Fruit fly (Drosophila melanogaster) Kc167 (cell line): Measurements from ENCODE around the gene CG13829.

Experiments
- Myc ChIP-seq: fragments of >200 bp; optimal IDR thresholded peaks from 2 replicates; lab custom pipeline; 2017; ENCODE audit warnings: missing external identifiers
- Sin3A ChIP-seq: fragments of >200 bp; optimal IDR thresholded peaks from 2 replicates; lab custom pipeline; 2018; ENCODE audit warnings: missing external identifiers
- h ChIP-seq: fragments of >200 bp; optimal IDR thresholded peaks from 3 replicates; lab custom pipeline; 2018; ENCODE audit warnings: missing external identifiers
- insv ChIP-seq: fragments of >200 bp; optimal IDR thresholded peaks from 3 replicates; lab custom pipeline; 2018; ENCODE audit warnings: missing external identifiers
- psq ChIP-seq: fragments of >200 bp; optimal IDR thresholded peaks from 2 replicates; lab custom pipeline; 2017; ENCODE audit warnings: missing external identifiers
- ttk ChIP-seq: sonication (Bioruptor generic); optimal IDR thresholded peaks from 2 replicates; lab custom pipeline; 2017; ENCODE audit warnings: missing external identifiers

CG13829 gene

DNA sequence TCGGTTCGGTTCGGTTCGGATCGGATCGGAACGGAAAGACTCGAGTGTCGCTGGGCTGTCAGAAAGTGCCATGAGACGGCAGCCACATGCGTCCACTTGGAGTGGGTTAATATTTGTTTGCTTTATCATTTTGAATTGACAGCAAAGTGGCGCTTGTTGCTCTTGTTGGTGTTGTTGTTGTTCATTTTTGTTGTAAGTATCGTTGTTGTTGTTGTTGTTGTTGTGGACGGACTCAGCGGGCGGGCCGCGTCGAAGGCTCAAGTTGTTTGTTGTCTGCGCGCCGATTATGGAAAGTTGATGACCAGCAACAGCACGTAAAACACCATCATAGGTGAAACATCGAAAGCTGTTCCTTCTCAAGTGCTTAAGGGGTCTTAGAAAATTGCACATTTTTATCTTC, 14.1 kb downstream of the CG13829 start:
- no peak for TF ChIP-seq Myc (lab: Kevin White, UChicago)
- no peak for TF ChIP-seq ttk (lab: Kevin White, UChicago)
- TF ChIP-seq Sin3A (lab: Kevin White, UChicago): no peak
- TF ChIP-seq psq (lab: Kevin White, UChicago): no peak
- no peak for TF ChIP-seq h
- TF ChIP-seq insv: no peak

DNA sequence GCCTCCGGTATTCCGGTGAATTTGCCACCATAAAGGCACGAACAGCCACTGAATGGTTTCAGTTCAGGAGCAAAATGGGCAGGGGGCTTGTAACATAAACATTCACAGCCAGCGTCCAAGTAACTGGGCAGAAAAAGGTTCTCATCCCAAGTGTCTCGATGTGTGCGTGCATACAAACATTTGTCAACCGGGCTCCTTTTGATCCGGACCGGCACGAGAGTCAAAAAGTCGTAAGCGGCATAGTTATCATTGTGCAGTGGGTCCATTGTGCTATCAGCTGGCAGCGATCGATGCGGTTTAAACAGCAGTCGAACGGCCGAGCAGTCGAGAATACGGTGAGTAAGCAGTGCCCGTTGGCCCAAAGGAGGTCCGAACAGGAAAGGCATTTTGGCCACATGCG, 15.5 kb downstream of the CG13829 start:
- TF ChIP-seq Myc (lab: Kevin White, UChicago) (no peak), ttk (lab: Kevin White, UChicago) (no peak), insv (no peak), psq (lab: Kevin White, UChicago) (no peak)

DNA sequence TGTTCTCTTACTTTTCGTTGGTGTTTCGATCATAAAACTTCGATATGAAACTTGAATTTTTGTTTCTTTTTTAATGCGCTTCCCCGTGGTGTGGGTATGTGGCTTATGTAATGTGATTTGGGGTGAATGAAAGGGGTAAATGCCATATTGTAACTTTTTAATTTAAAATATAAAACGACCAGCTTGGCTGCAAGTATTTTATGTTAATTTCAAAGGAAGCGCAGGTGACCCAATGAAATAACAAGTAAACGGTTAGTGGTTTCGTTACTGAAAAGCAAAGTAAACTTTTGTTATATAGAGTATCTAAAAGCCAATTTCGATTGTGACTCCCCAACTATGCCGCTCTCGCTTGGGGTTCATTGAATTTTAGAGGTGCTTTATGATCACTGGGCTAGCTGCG, 16.5 kb downstream of the CG13829 start:
- no peak for TF ChIP-seq Sin3A (lab: Kevin White, UChicago)
- TF ChIP-seq insv: no peak
- no peak for TF ChIP-seq ttk (lab: Kevin White, UChicago)
- no peak for TF ChIP-seq Myc (lab: Kevin White, UChicago)
- no peak for TF ChIP-seq h
- TF ChIP-seq psq (lab: Kevin White, UChicago): no peak

DNA sequence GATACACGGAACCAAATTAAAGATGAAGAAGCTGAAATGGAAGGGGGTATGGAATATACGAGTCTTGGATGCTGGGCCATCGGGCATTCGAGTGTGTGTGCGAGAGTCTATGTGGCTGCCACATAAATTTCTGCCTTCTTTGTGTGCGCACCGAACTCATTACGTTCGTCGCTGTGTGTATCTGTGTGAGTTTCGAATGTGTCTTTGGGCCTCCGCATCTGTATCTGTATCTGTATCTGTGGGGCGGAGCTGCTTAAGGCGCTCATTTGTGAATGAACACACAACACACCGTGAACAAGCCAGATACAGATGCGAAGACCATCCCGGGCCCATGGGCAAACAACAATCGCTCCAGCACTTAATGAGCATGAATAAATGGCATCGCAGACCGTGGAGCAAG, 17.7 kb downstream of the CG13829 start:
- TF ChIP-seq h: no peak
- TF ChIP-seq psq (lab: Kevin White, UChicago): no peak
- no peak for TF ChIP-seq Sin3A (lab: Kevin White, UChicago)
- no peak for TF ChIP-seq ttk (lab: Kevin White, UChicago)
- no peak for TF ChIP-seq Myc (lab: Kevin White, UChicago)
- no peak for TF ChIP-seq insv

DNA sequence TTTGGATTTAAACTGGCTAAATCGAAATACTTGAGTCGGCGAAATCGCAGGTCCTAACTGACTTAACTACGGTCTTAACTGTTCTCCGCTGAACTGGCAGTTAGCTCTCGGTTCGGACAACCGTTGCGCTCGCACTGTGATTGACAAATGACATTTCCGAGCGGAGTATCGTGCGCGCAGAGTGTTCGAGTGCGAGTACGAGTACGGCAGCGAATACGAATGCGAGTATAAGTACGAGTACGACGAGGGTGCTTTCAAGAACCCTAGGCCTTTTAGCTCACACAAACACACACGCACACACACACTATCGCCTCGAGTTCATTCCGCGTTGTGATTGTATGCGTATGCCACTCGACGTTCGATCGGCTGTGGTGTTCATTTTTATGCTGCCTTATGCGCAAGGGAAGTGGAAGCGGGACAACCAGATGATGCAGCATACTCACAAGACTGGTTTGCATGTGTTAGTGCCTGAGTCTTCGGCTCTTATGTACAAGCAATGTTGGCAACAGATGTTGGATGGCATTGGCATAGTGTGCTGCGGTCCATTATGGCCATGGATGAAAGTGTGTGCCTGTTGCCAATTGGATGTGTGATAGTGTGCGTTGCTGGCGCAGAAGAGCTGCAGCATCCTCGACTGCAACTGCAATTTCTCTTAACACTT, 19.3 kb downstream of the CG13829 start, which contains the start of gene hh:
Gene hh (minus strand): TSS at position 229 of the 661 bp plus-strand sequence.
- TF ChIP-seq psq (lab: Kevin White, UChicago) (no peak), insv (no peak), Myc (lab: Kevin White, UChicago) (no peak), ttk (lab: Kevin White, UChicago) (no peak), h (no peak), Sin3A (lab: Kevin White, UChicago) (no peak)

DNA sequence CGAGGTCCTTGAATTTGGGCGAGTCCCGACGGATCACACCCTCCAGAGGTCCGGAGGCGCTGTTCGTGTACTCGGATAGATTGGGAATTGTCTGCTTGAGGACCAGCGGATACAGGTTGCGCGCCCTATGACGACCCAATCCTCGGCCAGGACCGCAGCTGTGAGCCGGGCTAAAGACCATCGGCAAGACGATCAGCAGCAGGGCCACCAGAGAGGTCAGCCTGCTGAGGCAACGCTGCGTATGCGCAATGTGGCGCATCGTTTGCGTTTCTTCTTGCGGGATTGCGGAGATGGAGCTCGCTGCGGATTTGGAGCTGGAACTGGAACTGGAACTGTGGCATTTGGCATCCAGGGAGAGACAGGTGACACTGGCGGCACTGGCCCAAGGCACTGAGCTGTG, 20.0 kb downstream of the CG13829 start:
- TF ChIP-seq psq (lab: Kevin White, UChicago) (no peak), ttk (lab: Kevin White, UChicago) (no peak), Sin3A (lab: Kevin White, UChicago) (no peak), h (no peak), Myc (lab: Kevin White, UChicago) (no peak), insv (no peak)

DNA sequence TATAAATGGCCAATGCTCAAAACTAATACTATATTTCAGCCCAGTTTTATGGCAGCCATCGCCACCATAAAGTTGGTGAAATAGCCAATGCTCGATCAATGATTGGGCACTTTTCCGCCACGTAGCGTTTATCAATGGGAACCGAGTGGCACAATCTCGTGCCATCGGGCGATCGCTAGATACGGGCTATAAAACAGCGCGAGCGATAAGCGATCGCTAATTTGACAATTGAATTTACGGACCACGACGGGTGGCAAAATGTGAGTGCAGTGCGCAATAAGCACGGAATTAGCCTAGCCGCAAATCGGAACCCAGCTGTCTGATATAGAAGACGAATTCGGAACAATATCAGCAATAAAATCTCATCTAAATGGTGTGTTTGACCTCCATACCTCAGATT, 20.9 kb downstream of the CG13829 start:
- TF ChIP-seq insv: no peak
- TF ChIP-seq h: no peak
- TF ChIP-seq ttk (lab: Kevin White, UChicago): no peak
- TF ChIP-seq psq (lab: Kevin White, UChicago): no peak
- no peak for TF ChIP-seq Myc (lab: Kevin White, UChicago)
- no peak for TF ChIP-seq Sin3A (lab: Kevin White, UChicago)

DNA sequence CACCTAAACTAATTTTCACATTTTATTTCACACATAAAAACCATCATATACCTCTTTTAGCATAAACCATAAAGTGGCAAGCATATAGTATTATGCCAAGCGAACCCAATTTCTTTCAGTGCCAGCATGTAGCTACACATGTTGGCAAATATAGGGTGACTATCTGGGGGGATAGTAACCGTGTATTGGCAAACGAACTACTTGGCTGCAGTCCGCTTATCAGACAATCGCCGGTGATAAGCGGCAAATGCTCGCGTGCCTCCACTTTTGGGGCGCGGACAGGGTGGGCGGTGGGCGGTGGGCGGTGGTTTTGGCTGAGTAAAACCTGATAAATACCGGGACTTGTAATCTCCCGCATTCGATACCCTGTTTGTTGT, 21.5 kb downstream of the CG13829 start:
- TF ChIP-seq Myc (lab: Kevin White, UChicago) (no peak), h (no peak), psq (lab: Kevin White, UChicago) (no peak), ttk (lab: Kevin White, UChicago) (no peak), Sin3A (lab: Kevin White, UChicago) (no peak), insv (no peak)

DNA sequence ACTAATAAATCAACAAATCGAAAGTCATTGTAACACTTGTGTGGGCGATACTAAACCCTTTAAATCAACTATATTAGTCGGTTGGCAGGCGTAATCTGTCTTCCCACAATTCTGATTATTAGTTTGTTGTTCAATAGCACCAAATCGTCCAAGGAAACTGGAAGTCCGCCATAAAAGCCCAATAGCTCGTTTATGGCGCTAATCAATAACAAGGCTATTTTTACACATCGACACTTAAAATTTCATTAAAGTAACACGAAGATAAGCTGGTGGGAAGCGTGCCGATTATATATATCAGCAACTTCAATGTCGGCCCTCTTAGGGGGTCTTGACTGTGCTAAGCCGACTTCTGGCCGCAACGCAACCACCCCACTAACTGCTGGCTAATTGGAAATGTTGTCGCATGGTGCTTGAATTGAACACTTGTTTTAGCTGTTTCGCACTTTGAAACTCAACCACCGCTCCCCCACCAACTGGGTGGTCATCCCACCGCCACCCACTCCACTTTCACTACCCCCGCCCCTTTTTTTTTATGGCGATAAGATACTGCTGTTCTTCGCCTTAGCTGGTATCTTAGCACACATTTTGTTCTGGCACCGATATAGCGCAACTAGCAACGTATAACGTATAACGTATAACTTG, 22.0 kb downstream of the CG13829 start:
- no peak for TF ChIP-seq insv
- no peak for TF ChIP-seq Sin3A (lab: Kevin White, UChicago)
- TF ChIP-seq psq (lab: Kevin White, UChicago): no peak

DNA sequence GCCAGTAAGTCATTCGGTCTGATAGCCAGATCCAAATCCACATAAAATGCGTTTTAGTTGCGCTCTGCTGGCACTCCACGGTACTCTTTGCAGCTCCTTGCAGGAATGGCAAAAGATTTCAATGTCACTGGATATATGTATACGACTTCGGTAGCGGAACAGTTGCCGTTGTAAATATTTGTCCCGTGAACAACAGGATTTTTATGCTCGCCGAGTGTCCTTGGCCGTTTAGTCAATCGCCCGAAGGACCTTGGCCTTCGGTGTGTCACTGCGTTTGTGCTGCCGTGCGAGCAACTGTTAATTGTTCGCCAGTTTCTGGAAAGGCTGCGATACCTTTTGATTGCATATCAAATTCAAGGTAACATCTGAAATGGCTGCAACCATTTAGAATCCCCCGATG, 22.7 kb downstream of the CG13829 start:
- no peak for TF ChIP-seq Myc (lab: Kevin White, UChicago)
- no peak for TF ChIP-seq h
- no peak for TF ChIP-seq Sin3A (lab: Kevin White, UChicago)
- TF ChIP-seq psq (lab: Kevin White, UChicago): no peak
- TF ChIP-seq ttk (lab: Kevin White, UChicago): no peak
- TF ChIP-seq insv: no peak

DNA sequence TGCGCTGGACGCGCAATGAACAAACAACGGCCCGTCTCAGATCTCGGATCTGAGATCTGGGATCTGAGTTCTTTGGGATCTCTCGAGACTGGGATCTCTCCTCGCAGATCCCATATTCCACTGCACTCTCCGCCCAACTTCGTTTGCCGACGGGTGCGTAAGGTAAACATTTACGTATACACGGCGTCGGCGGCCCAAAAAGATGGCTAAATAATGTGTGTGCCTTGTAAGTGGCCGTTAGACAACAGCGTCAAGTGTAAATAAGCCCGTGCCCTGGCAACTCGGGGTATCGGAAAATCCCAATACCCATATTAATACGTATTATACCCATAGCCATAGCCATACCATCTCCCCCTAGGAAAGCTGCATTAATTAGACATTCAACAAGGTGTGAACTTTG, 26.4 kb downstream of the CG13829 start:
- TF ChIP-seq Sin3A (lab: Kevin White, UChicago): no peak

DNA sequence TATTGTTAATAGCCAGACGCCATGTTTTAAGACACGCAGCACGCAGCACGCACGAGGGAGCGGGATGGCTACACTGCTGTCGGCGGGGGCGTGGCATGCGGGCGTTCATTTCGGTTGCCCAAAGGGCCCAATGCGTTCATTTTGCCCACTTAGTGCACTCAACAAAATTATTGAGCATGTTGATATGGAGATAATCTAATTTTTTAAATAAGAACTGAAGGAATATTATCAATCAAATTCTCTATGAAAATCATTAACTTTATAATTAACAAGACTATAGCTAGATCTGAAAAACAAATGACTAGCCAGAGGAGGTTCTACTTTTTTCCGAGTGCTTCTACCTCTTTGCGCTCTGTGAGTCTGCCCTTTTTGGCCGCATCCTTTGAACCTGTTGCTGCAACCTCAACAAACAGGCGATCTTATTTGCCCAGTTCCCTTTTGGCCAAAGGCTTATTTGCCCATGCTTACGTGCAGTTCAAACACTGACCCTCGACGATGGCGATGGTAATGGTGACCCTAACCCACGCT, 27.8 kb downstream of the CG13829 start:
- TF ChIP-seq Sin3A (lab: Kevin White, UChicago) (no peak), ttk (lab: Kevin White, UChicago) (no peak), insv (no peak), psq (lab: Kevin White, UChicago) (no peak), Myc (lab: Kevin White, UChicago) (no peak), h (no peak)

DNA sequence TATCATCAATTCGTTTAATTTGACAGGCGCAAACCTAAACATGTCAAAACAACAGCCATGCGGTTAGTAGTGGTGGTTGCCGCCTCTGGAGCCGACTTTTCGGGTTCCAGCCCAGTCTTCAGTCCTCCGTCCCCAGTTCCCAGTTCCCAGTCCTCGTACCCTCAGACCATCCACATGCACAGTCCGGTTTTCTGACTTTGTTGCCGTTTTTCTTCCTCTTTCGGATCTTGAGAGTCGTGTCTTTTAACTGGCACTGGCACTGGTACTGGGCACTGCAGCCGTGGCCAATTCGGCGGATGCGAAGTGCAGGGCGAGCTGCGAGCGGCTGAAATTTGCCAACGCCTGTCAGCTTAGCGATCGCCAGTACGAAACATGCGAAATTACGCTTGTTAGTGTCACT, 28.8 kb downstream of the CG13829 start:
- TF ChIP-seq insv (no peak), Myc (lab: Kevin White, UChicago) (no peak), h (no peak), Sin3A (lab: Kevin White, UChicago) (no peak), psq (lab: Kevin White, UChicago) (no peak), ttk (lab: Kevin White, UChicago) (no peak)
